Worm (Caenorhabditis elegans) whole organism, L2 larva: ENCODE results near the gene col-39.

ENCODE experiments used
- ama-1 ChIP-seq: fragments of 150-350 bp; optimal IDR thresholded peaks from 2 replicates; lab custom pipeline; 2018; ENCODE audit warnings: inconsistent platforms
- elt-1 ChIP-seq: fragments of 150-350 bp; optimal IDR thresholded peaks from 2 replicates; lab custom pipeline; 2014; ENCODE audit warnings: missing biosample characterization, missing genetic modification characterization
- elt-3 ChIP-seq: sonication (generic microtip); optimal IDR thresholded peaks from 2 replicates; lab custom pipeline; 2017; ENCODE audit warnings: missing biosample characterization, missing genetic modification characterization
- fos-1 ChIP-seq: fragments of 150-350 bp; optimal IDR thresholded peaks from 2 replicates; lab custom pipeline; 2014; ENCODE audit warnings: missing biosample characterization, missing genetic modification characterization
- nhr-11 ChIP-seq: fragments of 150-350 bp; optimal IDR thresholded peaks from 2 replicates; lab custom pipeline; 2014; ENCODE audit warnings: missing biosample characterization, missing genetic modification characterization
- nhr-12 ChIP-seq: fragments of 150-350 bp; optimal IDR thresholded peaks from 2 replicates; lab custom pipeline; 2014; ENCODE audit warnings: missing biosample characterization, missing genetic modification characterization
- unc-62 ChIP-seq: fragments of 150-350 bp; optimal IDR thresholded peaks from 2 replicates; lab custom pipeline; 2014; ENCODE audit warnings: missing biosample characterization, missing genetic modification reagents, missing genetic modification characterization
- ztf-4 ChIP-seq: fragments of 150-350 bp; optimal IDR thresholded peaks from 2 replicates; lab custom pipeline; 2014; ENCODE audit warnings: missing biosample characterization, missing genetic modification characterization

- no peak for TF ChIP-seq unc-62 (GFP tag; lab: Kevin White, UChicago)
- no peak for TF ChIP-seq nhr-11 (tag; lab: Kevin White, UChicago)
- no peak for TF ChIP-seq fos-1 (tag; lab: Kevin White, UChicago)
- no peak for TF ChIP-seq ama-1 (lab: Kevin White, UChicago)
- TF ChIP-seq nhr-12, result no peak
- TF ChIP-seq elt-1 (tag; lab: Kevin White, UChicago), result no peak
- TF ChIP-seq ztf-4 (tag; lab: Kevin White, UChicago), result no peak
- TF ChIP-seq elt-3 (tag; lab: Kevin White, UChicago), result no peak
Measured at ce11 chrII:10675302-10675701, 29.4 kb upstream of the col-39 start, which contains the start of gene ptb-1.
